Worm (Caenorhabditis elegans): ENCODE data around the gene F33G12.6.

DNA sequence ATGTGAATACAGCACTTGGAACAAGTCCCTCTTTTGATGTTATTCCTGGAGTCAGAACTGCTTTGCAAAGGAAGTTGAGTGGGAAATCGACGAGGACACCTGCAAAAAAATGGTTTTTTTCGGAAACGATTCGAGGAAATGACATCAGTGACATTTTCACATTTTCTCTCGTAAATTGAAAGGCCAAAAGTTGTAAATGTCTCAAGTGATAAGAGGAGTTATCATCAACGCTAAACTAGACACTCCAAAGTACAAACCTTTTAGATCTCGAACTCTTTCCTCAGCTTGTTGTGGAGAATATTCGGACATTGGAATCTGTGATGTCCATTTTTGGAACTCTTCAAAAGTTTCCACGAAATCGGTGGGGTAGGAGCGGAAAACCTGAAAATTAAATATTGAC lies 34.5 kb downstream of the F33G12.6 start:
- TF ChIP-seq ama-1 (optimal IDR thresholded peaks at IDR 0.05) (no peak), ets-7 (tag; optimal IDR thresholded peaks at IDR 0.05) (no peak), flt-1 (GFP tag; IDR thresholded peaks at IDR 0.05) (no peak), scrt-1 (GFP tag; IDR thresholded peaks at IDR 0.05) (no peak), pes-1 (GFP tag; IDR thresholded peaks at IDR 0.05) (no peak)
